Fruit fly (Drosophila melanogaster) whole organism, embryonic: ENCODE data around the gene CG34268.

Source experiments
- Antp ChIP-seq: fragments of 200-800 bp; sonication (Bioruptor generic); optimal IDR thresholded peaks from 3 replicates; lab custom pipeline; 2016; ENCODE audit warnings: missing biosample characterization, missing genetic modification characterization
- BtbVII ChIP-seq: fragments of 200-800 bp; sonication (Bioruptor generic); optimal IDR thresholded peaks from 3 replicates; lab custom pipeline; 2017; ENCODE audit warnings: missing biosample characterization, mild to moderate bottlenecking, missing genetic modification characterization
- CG10431 ChIP-seq: fragments of 200-800 bp; sonication (Bioruptor generic); optimal IDR thresholded peaks from 3 replicates; lab custom pipeline; 2018; ENCODE audit warnings: missing biosample characterization, mild to moderate bottlenecking, missing genetic modification characterization
- CG12769 ChIP-seq: fragments of 200-800 bp; sonication (Bioruptor generic); optimal IDR thresholded peaks from 2 replicates; lab custom pipeline; 2019; ENCODE audit warnings: missing biosample characterization, mild to moderate bottlenecking, missing genetic modification characterization, moderate library complexity
- CG15514 ChIP-seq: fragments of 200-800 bp; sonication (Bioruptor generic); optimal IDR thresholded peaks from 3 replicates; lab custom pipeline; 2017; ENCODE audit warnings: missing biosample characterization, missing genetic modification characterization, mild to moderate bottlenecking, moderate library complexity, missing genetic modification reagents
- CG15696 ChIP-seq: fragments of 200-800 bp; sonication (Bioruptor generic); optimal IDR thresholded peaks from 2 replicates; lab custom pipeline; 2019; ENCODE audit warnings: missing biosample characterization, mild to moderate bottlenecking, missing genetic modification characterization, moderate library complexity
- CG17385 ChIP-seq: fragments of 200-800 bp; sonication (Bioruptor generic); optimal IDR thresholded peaks from 3 replicates; lab custom pipeline; 2018; ENCODE audit warnings: missing biosample characterization, mild to moderate bottlenecking, missing genetic modification characterization
- CG17912 ChIP-seq: fragments of 200-800 bp; sonication (Bioruptor generic); optimal IDR thresholded peaks from 2 replicates; lab custom pipeline; 2018; ENCODE audit warnings: missing biosample characterization, mild to moderate bottlenecking, missing genetic modification characterization
- CG1832 ChIP-seq: fragments of 200-800 bp; sonication (Bioruptor generic); optimal IDR thresholded peaks from 2 replicates; lab custom pipeline; 2017; ENCODE audit warnings: missing biosample characterization, mild to moderate bottlenecking, missing genetic modification characterization, inconsistent platforms
- CG2129 ChIP-seq: fragments of 200-800 bp; sonication (Bioruptor generic); IDR thresholded peaks from 2 replicates; pipeline ENCODE4 v1.3.6; 2022; ENCODE audit warnings: missing biosample characterization, missing genetic modification characterization; ENCODE audit not compliant: partially characterized antibody
- CG34422 ChIP-seq: fragments of 200-800 bp; sonication (Bioruptor generic); IDR thresholded peaks from 3 replicates; pipeline ENCODE4 v1.3.6; 2022; ENCODE audit warnings: missing biosample characterization, missing genetic modification characterization
- CG4404 ChIP-seq: fragments of 200-800 bp; sonication (Bioruptor generic); IDR thresholded peaks from 2 replicates; pipeline ENCODE4 v1.3.6; 2022; ENCODE audit warnings: missing biosample characterization, missing genetic modification characterization
- CG5180 ChIP-seq: fragments of 200-800 bp; sonication (Bioruptor generic); optimal IDR thresholded peaks from 3 replicates; lab custom pipeline; 2017; ENCODE audit warnings: missing biosample characterization, missing genetic modification characterization, mild to moderate bottlenecking, moderate library complexity, missing genetic modification reagents
- CG6791 ChIP-seq: fragments of 200-800 bp; sonication (Bioruptor generic); IDR thresholded peaks from 3 replicates; pipeline ENCODE4 v1.3.6; 2022; ENCODE audit warnings: missing biosample characterization, missing genetic modification characterization; ENCODE audit not compliant: partially characterized antibody
- CG7839 ChIP-seq: fragments of 200-800 bp; sonication (Bioruptor generic); optimal IDR thresholded peaks from 3 replicates; lab custom pipeline; 2018; ENCODE audit warnings: missing biosample characterization, mild to moderate bottlenecking, missing genetic modification characterization, moderate library complexity
- D19A ChIP-seq: fragments of 200-800 bp; optimal IDR thresholded peaks from 3 replicates; lab custom pipeline; 2019; ENCODE audit warnings: missing biosample characterization, mild to moderate bottlenecking, missing genetic modification characterization, moderate library complexity
- Deaf1 ChIP-seq: fragments of 200-800 bp; optimal IDR thresholded peaks from 3 replicates; lab custom pipeline; 2019; ENCODE audit warnings: missing biosample characterization, mild to moderate bottlenecking, missing genetic modification characterization, moderate library complexity
- Dp ChIP-seq: fragments of 200-800 bp; sonication (Bioruptor generic); optimal IDR thresholded peaks from 2 replicates; lab custom pipeline; 2018; ENCODE audit warnings: missing biosample characterization, mild to moderate bottlenecking, missing genetic modification characterization, moderate library complexity
- HLHmδ ChIP-seq: fragments of 200-800 bp; sonication (Bioruptor generic); optimal IDR thresholded peaks from 2 replicates; lab custom pipeline; 2018; ENCODE audit warnings: missing biosample characterization, mild to moderate bottlenecking, missing genetic modification characterization, moderate library complexity
- Hr39 ChIP-seq: fragments of >200 bp; optimal IDR thresholded peaks from 2 replicates; lab custom pipeline; 2017
- Med ChIP-seq: fragments of 200-800 bp; sonication (Bioruptor generic); peaks from one replicate; lab custom pipeline; 2016; ENCODE audit warnings: missing biosample characterization, missing genetic modification characterization, mild to moderate bottlenecking, inconsistent platforms, moderate library complexity
- NC2β ChIP-seq: fragments of 200-800 bp; sonication (Bioruptor generic); optimal IDR thresholded peaks from 2 replicates; lab custom pipeline; 2016; ENCODE audit warnings: missing biosample characterization, missing genetic modification characterization
- Oaz ChIP-seq: fragments of 200-800 bp; sonication (Bioruptor generic); IDR thresholded peaks from 2 replicates; pipeline ENCODE4 v1.3.6; 2022; ENCODE audit warnings: missing biosample characterization, missing genetic modification characterization
- Rfx ChIP-seq: fragments of 200-800 bp; sonication (Bioruptor generic); IDR thresholded peaks from 2 replicates; pipeline ENCODE4 v1.3.6; 2022; ENCODE audit warnings: missing biosample characterization, missing genetic modification characterization
- Rx ChIP-seq: fragments of 200-800 bp; sonication (Bioruptor generic); IDR thresholded peaks from 2 replicates; pipeline ENCODE4 v1.3.6; 2022; ENCODE audit warnings: missing biosample characterization, missing genetic modification characterization
- Sin3A ChIP-seq: fragments of >200 bp; optimal IDR thresholded peaks from 2 replicates; lab custom pipeline; 2018
- Sry-δ ChIP-seq: fragments of 200-800 bp; sonication (Bioruptor generic); optimal IDR thresholded peaks from 2 replicates; lab custom pipeline; 2016; ENCODE audit warnings: missing biosample characterization, missing genetic modification characterization
- Usf ChIP-seq: fragments of 200-800 bp; sonication (Bioruptor generic); optimal IDR thresholded peaks from 2 replicates; lab custom pipeline; 2017; ENCODE audit warnings: missing genotype, missing biosample characterization, missing genetic modification characterization
- Xbp1 ChIP-seq: fragments of 200-800 bp; sonication (Bioruptor generic); optimal IDR thresholded peaks from 3 replicates; lab custom pipeline; 2016; ENCODE audit warnings: missing biosample characterization, mild to moderate bottlenecking, missing genetic modification characterization
- Xrp1 ChIP-seq: fragments of 200-800 bp; sonication (Bioruptor generic); IDR thresholded peaks from 2 replicates; pipeline ENCODE4 v1.3.6; 2022; ENCODE audit warnings: missing biosample characterization, missing genetic modification characterization
- cad ChIP-seq: fragments of >200 bp; optimal IDR thresholded peaks from 2 replicates; lab custom pipeline; 2017; ENCODE audit warnings: missing biosample characterization, missing genetic modification characterization
- cwo ChIP-seq: fragments of 200-800 bp; sonication (Bioruptor generic); optimal IDR thresholded peaks from 3 replicates; lab custom pipeline; 2017; ENCODE audit warnings: missing biosample characterization, missing genetic modification characterization, mild to moderate bottlenecking, moderate library complexity, missing genetic modification reagents
- dm ChIP-seq: fragments of 200-800 bp; sonication (Bioruptor generic); optimal IDR thresholded peaks from 3 replicates; lab custom pipeline; 2016; ENCODE audit warnings: missing biosample characterization, missing genetic modification characterization
- eve ChIP-seq, 2 experiments: fragments of >200 bp; optimal IDR thresholded peaks; 2 replicates each; lab custom pipeline; 2017; ENCODE audit warnings: missing biosample characterization in 2 of 2, missing genetic modification characterization in 2 of 2
- fd102C ChIP-seq: fragments of 200-800 bp; sonication (Bioruptor generic); optimal IDR thresholded peaks from 2 replicates; lab custom pipeline; 2018; ENCODE audit warnings: missing biosample characterization, mild to moderate bottlenecking, missing genetic modification characterization, moderate library complexity
- gem ChIP-seq: fragments of 200-800 bp; sonication (Bioruptor generic); optimal IDR thresholded peaks from 2 replicates; lab custom pipeline; 2019; ENCODE audit warnings: missing biosample characterization, mild to moderate bottlenecking, missing genetic modification characterization, moderate library complexity
- gro ChIP-seq: fragments of 200-800 bp; sonication (Bioruptor generic); optimal IDR thresholded peaks from 2 replicates; lab custom pipeline; 2016; ENCODE audit warnings: missing biosample characterization, missing genetic modification characterization
- insv ChIP-seq, 2 experiments: fragments of 200-800 bp; sonication (Bioruptor generic); optimal IDR thresholded peaks; 3 replicates each; lab custom pipeline; 2016 to 2018; ENCODE audit warnings: missing biosample characterization in 2 of 2, missing genetic modification characterization in 2 of 2
- kay ChIP-seq: fragments of 200-800 bp; sonication (Bioruptor generic); optimal IDR thresholded peaks from 2 replicates; lab custom pipeline; 2016; ENCODE audit warnings: missing biosample characterization, missing genetic modification characterization
- klu ChIP-seq: fragments of 200-800 bp; sonication (Bioruptor generic); IDR thresholded peaks from 2 replicates; pipeline ENCODE4 v1.3.6; 2022; ENCODE audit warnings: missing biosample characterization, missing genetic modification characterization
- peb ChIP-seq: fragments of 200-800 bp; sonication (Bioruptor generic); IDR thresholded peaks from 2 replicates; pipeline ENCODE4 v1.3.6; 2022; ENCODE audit warnings: missing biosample characterization, missing genetic modification characterization
- pita ChIP-seq: fragments of 200-800 bp; sonication (Bioruptor generic); optimal IDR thresholded peaks from 2 replicates; lab custom pipeline; 2017; ENCODE audit warnings: missing biosample characterization, mild to moderate bottlenecking, missing genetic modification characterization
- psq ChIP-seq: fragments of 200-800 bp; sonication (Bioruptor generic); optimal IDR thresholded peaks from 2 replicates; lab custom pipeline; 2017; ENCODE audit warnings: missing biosample characterization, missing genetic modification characterization
- pzg ChIP-seq: fragments of 200-800 bp; sonication (Bioruptor generic); optimal IDR thresholded peaks from 3 replicates; lab custom pipeline; 2018; ENCODE audit warnings: missing biosample characterization, mild to moderate bottlenecking, missing genetic modification characterization, moderate library complexity
- sc ChIP-seq, 3 experiments: fragments of >200 bp in 2 of 3; fragments of 200-800 bp in 1 of 3; sonication (Bioruptor generic) in 1 of 3; optimal IDR thresholded peaks; 2 replicates in 2 of 3; 3 replicates in 1 of 3; lab custom pipeline; 2017; ENCODE audit warnings: mild to moderate bottlenecking in 1 of 3, missing biosample characterization in 1 of 3, missing genetic modification characterization in 1 of 3, missing genetic modification reagents in 1 of 3
- sob ChIP-seq: fragments of 200-800 bp; sonication (Bioruptor generic); IDR thresholded peaks from 2 replicates; pipeline ENCODE4 v1.3.6; 2022; ENCODE audit warnings: missing biosample characterization, missing genetic modification characterization
- sug ChIP-seq: fragments of 200-800 bp; optimal IDR thresholded peaks from 2 replicates; lab custom pipeline; 2019; ENCODE audit warnings: missing biosample characterization, mild to moderate bottlenecking, missing genetic modification characterization, moderate library complexity
- tin ChIP-seq: fragments of 200-800 bp; sonication (Bioruptor generic); optimal IDR thresholded peaks from 3 replicates; lab custom pipeline; 2016; ENCODE audit warnings: missing biosample characterization, missing genetic modification characterization
- zfh2 ChIP-seq: fragments of 200-800 bp; sonication (Bioruptor generic); optimal IDR thresholded peaks from 2 replicates; lab custom pipeline; 2016; ENCODE audit warnings: missing biosample characterization, missing genetic modification characterization

CG34268 gene

dm6 chr3L:489922-490807 lies 10.6 kb upstream of the CG34268 start (continued):
- TF ChIP-seq sug: peak; percentile 25
- TF ChIP-seq CG12769 (tag; lab: Kevin White, UChicago): peak; percentile 39
- TF ChIP-seq Sin3A (lab: Kevin White, UChicago): no peak
- no peak for TF ChIP-seq klu (GFP tag; lab: Robert Waterston, UW)
- TF ChIP-seq BtbVII (GFP tag; lab: Kevin White, UChicago): peak; percentile 39
- TF ChIP-seq psq: peak; percentile 42
- TF ChIP-seq CG2129 (GFP tag; lab: Robert Waterston, UW): no peak
- no peak for TF ChIP-seq NC2β (GFP tag; lab: Kevin White, UChicago)
- 0 out of 2 replicates have a peak, but pooled peaks have one; percentile 17 for TF ChIP-seq sob (GFP tag; lab: Robert Waterston, UW)
- TF ChIP-seq CG5180: peak; percentile 48
- no peak for TF ChIP-seq gem (tag; lab: Kevin White, UChicago)
- TF ChIP-seq peb (GFP tag; lab: Robert Waterston, UW): no peak
- TF ChIP-seq gro (GFP tag; lab: Kevin White, UChicago): peak; percentile 8
- TF ChIP-seq Oaz (GFP tag; lab: Robert Waterston, UW): no peak
- no peak for TF ChIP-seq Usf (GFP tag; lab: Kevin White, UChicago)
- no peak for TF ChIP-seq kay (GFP tag; lab: Kevin White, UChicago)
- peak; percentile 7 for TF ChIP-seq CG15696 (tag; lab: Kevin White, UChicago)
- no peak for TF ChIP-seq tin (GFP tag; lab: Kevin White, UChicago)
- no peak for TF ChIP-seq pzg
- no peak for TF ChIP-seq CG10431 (GFP tag; lab: Kevin White, UChicago)
- TF ChIP-seq Xrp1 (GFP tag; lab: Robert Waterston, UW): peak; percentile 19; the same call in 1 of the 2 replicates
- no peak for TF ChIP-seq Xbp1 (GFP tag; lab: Kevin White, UChicago)
- TF ChIP-seq fd102C (GFP tag; lab: Kevin White, UChicago): peak; percentile 23
- TF ChIP-seq CG6791 (GFP tag; lab: Robert Waterston, UW): 0 out of 3 replicates have a peak, but pooled peaks have one; percentile 35
- no peak for TF ChIP-seq Antp (GFP tag; lab: Kevin White, UChicago)
- TF ChIP-seq D19A (tag; lab: Kevin White, UChicago): peak; percentile 23
- TF ChIP-seq Med (GFP tag; lab: Kevin White, UChicago): peak; percentile 46
- no peak for TF ChIP-seq CG7839
- TF ChIP-seq HLHmδ (GFP tag; lab: Kevin White, UChicago): no peak
- peak; percentile 16; the same call in 1 of the 2 replicates for TF ChIP-seq Rfx
- no peak for TF ChIP-seq sc (optimal IDR thresholded peaks at IDR 0.05; lab: Kevin White, UChicago)
- TF ChIP-seq sc (GFP tag; optimal IDR thresholded peaks at IDR 0.05; lab: Kevin White, UChicago): no peak
- no peak for TF ChIP-seq CG1832 (GFP tag; lab: Kevin White, UChicago)
- peak in 1 of 2 experiments; percentile 2 for TF ChIP-seq insv (GFP tag; optimal IDR thresholded peaks at IDR 0.05; lab: Kevin White, UChicago)
- TF ChIP-seq Rx: no peak
- TF ChIP-seq CG4404 (GFP tag; lab: Robert Waterston, UW): no peak
- peak in 1 of 2 experiments; percentile 82 for TF ChIP-seq eve (GFP tag; optimal IDR thresholded peaks at IDR 0.05; lab: Kevin White, UChicago)
- TF ChIP-seq cwo (GFP tag; lab: Kevin White, UChicago): no peak
- TF ChIP-seq Dp (GFP tag; lab: Kevin White, UChicago): no peak
- 0 out of 3 replicates have a peak, but pooled peaks have one; percentile 39 for TF ChIP-seq CG34422 (GFP tag; lab: Robert Waterston, UW)
- TF ChIP-seq CG15514 (GFP tag; lab: Kevin White, UChicago): peak; percentile 90
- TF ChIP-seq zfh2 (GFP tag; lab: Kevin White, UChicago): no peak
- TF ChIP-seq CG17385 (GFP tag; lab: Kevin White, UChicago): peak; percentile 24
- TF ChIP-seq Deaf1 (tag; lab: Kevin White, UChicago): peak; percentile 72
- TF ChIP-seq cad (GFP tag; lab: Kevin White, UChicago): peak; percentile 20
- TF ChIP-seq dm: no peak
- no peak for TF ChIP-seq CG17912 (GFP tag; lab: Kevin White, UChicago)
- TF ChIP-seq Hr39 (lab: Kevin White, UChicago): no peak
- no peak for TF ChIP-seq Sry-δ
- TF ChIP-seq pita (GFP tag; lab: Kevin White, UChicago): peak; percentile 4
